Worm (Caenorhabditis elegans): ENCODE data around the gene T16G12.9.

Gene T16G12.9

ce11 chrIII:10094538-10094937, 16.5 kb upstream of the T16G12.9 start (continued):
- TF ChIP-seq swsn-7 (tag; optimal IDR thresholded peaks at IDR 0.05) (peak; percentile 21), unc-30 (tag; optimal IDR thresholded peaks at IDR 0.05) (no peak), nhr-19 (GFP tag; conservative IDR thresholded peaks at IDR 0.05) (no peak; the same call in 1 of the 2 replicates)

ce11 chrIII:10093093-10093492, 15.0 kb upstream of the T16G12.9 start:
- no peak for TF ChIP-seq pag-3 (tag; optimal IDR thresholded peaks at IDR 0.05; ENCODE audit: borderline replicate concordance, insufficient read depth)
- no peak for TF ChIP-seq zag-1 (tag; optimal IDR thresholded peaks at IDR 0.05)
- peak; percentile 84 to 92 (median 88) for TF ChIP-seq dpl-1 (GFP tag; optimal IDR thresholded peaks at IDR 0.05)
- TF ChIP-seq snu-23 (GFP tag; optimal IDR thresholded peaks at IDR 0.05), result peak; percentile 21
- TF ChIP-seq F16B12.6 (tag; optimal IDR thresholded peaks at IDR 0.05), result peak; percentile 79
- no peak for TF ChIP-seq nhr-12 (tag; optimal IDR thresholded peaks at IDR 0.05)
- peak in 1 of 2 experiments; percentile 55 for TF ChIP-seq lsy-2 (tag; optimal IDR thresholded peaks at IDR 0.05)
- no peak for TF ChIP-seq unc-86 (tag; optimal IDR thresholded peaks at IDR 0.05)
- peak; percentile 45 to 93 for TF ChIP-seq efl-1 (optimal IDR thresholded peaks at IDR 0.05)
- TF ChIP-seq efl-1 (GFP tag; optimal IDR thresholded peaks at IDR 0.05 in 1 of 2), result peak; percentile 90 to 99
- no peak for TF ChIP-seq ztf-4 (tag; optimal IDR thresholded peaks at IDR 0.05)
- no peak for TF ChIP-seq zip-4 (GFP tag; optimal IDR thresholded peaks at IDR 0.05)
- peak; percentile 51 for TF ChIP-seq rnt-1 (tag; optimal IDR thresholded peaks at IDR 0.05)
- peak; percentile 0 for TF ChIP-seq lin-15B (tag; optimal IDR thresholded peaks at IDR 0.05)
- TF ChIP-seq dsc-1 (tag; optimal IDR thresholded peaks at IDR 0.05), result peak; percentile 22
- TF ChIP-seq mdl-1 (tag; optimal IDR thresholded peaks at IDR 0.05), result peak in 1 of 2 experiments; percentile 30
- no peak for TF ChIP-seq nhr-11 (tag; optimal IDR thresholded peaks at IDR 0.05)
- peak; percentile 21 for TF ChIP-seq nhr-71 (tag; optimal IDR thresholded peaks at IDR 0.05)
- peak; percentile 1 for TF ChIP-seq tbx-2 (tag; optimal IDR thresholded peaks at IDR 0.05)
- TF ChIP-seq nhr-47 (tag; optimal IDR thresholded peaks at IDR 0.05), result peak; percentile 13
- TF ChIP-seq lin-35 (GFP tag; optimal IDR thresholded peaks at IDR 0.05), result peak; percentile 88 to 94

DNA sequence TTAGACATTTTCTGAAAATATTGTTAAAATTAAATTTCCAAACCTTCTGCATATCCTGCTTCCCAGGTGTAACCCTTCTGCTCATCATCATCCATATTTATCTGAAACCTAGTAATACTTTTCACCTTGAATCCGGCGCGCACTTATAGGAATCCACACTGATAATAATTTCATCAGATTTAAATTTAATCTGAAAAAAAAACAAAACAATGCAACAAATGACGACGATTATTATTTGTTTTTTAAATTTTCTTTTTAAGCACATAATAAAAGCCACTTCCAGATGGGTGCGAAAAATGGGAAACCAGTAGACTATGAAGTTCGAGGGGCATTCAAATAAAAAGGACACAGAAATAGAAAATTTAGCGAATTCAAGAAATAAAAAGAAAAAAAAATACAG, 12.6 kb upstream of the T16G12.9 start, which contains the start of gene gtf-2H2C:
gtf-2H2C (minus strand) TSS at position 101 of the 400 bp plus-strand sequence.
- TF ChIP-seq nhr-85 (tag) (peak; percentile 4), ama-1 (optimal IDR thresholded peaks at IDR 0.05) (no peak)

ce11 chrIII:10088508-10088981, 10.5 kb upstream of the T16G12.9 start, which contains the start of gene hal-2:
Gene hal-2, minus strand, starts transcription at chrIII:10088931.
- TF ChIP-seq zip-4 (GFP tag; optimal IDR thresholded peaks at IDR 0.05), result no peak
- TF ChIP-seq grh-1 (GFP tag; IDR thresholded peaks at IDR 0.05), result no peak
- no peak for TF ChIP-seq hlh-17 (GFP tag; optimal IDR thresholded peaks at IDR 0.05; ENCODE audit: borderline replicate concordance)
- TF ChIP-seq ztf-4 (tag; optimal IDR thresholded peaks at IDR 0.05), result no peak
- TF ChIP-seq egl-13 (tag; optimal IDR thresholded peaks at IDR 0.05), result no peak
- no peak for TF ChIP-seq ceh-8 (GFP tag; optimal IDR thresholded peaks at IDR 0.05)
- TF ChIP-seq aha-1 (tag; optimal IDR thresholded peaks at IDR 0.05), result no peak
- TF ChIP-seq F16B12.6 (tag; optimal IDR thresholded peaks at IDR 0.05), result no peak
- TF ChIP-seq nhr-11 (tag; optimal IDR thresholded peaks at IDR 0.05), result no peak
- no peak for TF ChIP-seq C16A3.4 (tag; optimal IDR thresholded peaks at IDR 0.05)
- no peak for TF ChIP-seq fos-1 (tag; optimal IDR thresholded peaks at IDR 0.05)
- TF ChIP-seq nhr-85 (tag), result no peak
- no peak for TF ChIP-seq nhr-47 (tag; optimal IDR thresholded peaks at IDR 0.05)
- TF ChIP-seq mdl-1 (tag; optimal IDR thresholded peaks at IDR 0.05), result no peak
- no peak for TF ChIP-seq nhr-19 (GFP tag; conservative IDR thresholded peaks at IDR 0.05)
- no peak for TF ChIP-seq unc-98 (GFP tag; IDR thresholded peaks at IDR 0.05)
- no peak for TF ChIP-seq pag-3 (tag; optimal IDR thresholded peaks at IDR 0.05; ENCODE audit: borderline replicate concordance, insufficient read depth)

- TF ChIP-seq zip-4 (GFP tag; optimal IDR thresholded peaks at IDR 0.05), result no peak
- no peak for TF ChIP-seq dsc-1 (tag; optimal IDR thresholded peaks at IDR 0.05)
- no peak for TF ChIP-seq fkh-8 (tag; optimal IDR thresholded peaks at IDR 0.05)
- TF ChIP-seq aly-2 (tag; optimal IDR thresholded peaks at IDR 0.05), result no peak
- TF ChIP-seq mef-2 (tag; optimal IDR thresholded peaks at IDR 0.05), result no peak
- TF ChIP-seq unc-62 (GFP tag; optimal IDR thresholded peaks at IDR 0.05), result no peak
Measured at ce11 chrIII:10085983-10086382, 7.9 kb upstream of the T16G12.9 start, which contains the start of gene T16H12.2. Gene T16H12.2, plus strand, starts transcription at chrIII:10086283.

Data from whole organism, L1 larva.